Fruit fly (Drosophila melanogaster): ENCODE results near the gene bab2.

Gene bab2

DNA sequence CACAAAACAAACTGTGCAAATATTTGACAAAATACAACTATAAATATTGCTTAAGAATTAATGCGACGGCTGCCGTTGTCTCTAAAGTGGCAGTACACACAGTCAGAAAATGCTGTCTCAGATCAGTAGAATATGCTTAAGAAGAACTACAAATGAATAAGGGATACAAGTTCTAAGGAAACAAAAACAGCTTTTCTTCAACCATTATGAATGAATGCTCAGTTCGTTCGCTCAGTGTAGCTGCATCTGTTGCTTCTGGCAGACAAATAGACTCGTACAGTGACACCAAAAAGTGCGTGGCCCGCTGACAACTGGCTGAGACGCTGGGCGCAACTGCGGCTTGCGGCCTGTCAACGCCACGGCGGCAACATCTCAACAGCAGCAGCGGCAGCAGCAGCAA, 11.3 kb downstream of the bab2 start:
- TF ChIP-seq br (GFP tag; optimal IDR thresholded peaks at IDR 0.05) = no peak
- TF ChIP-seq brk (GFP tag; optimal IDR thresholded peaks at IDR 0.05) = no peak
- no peak for TF ChIP-seq dmrt93B (GFP tag; optimal IDR thresholded peaks at IDR 0.05)
- no peak for TF ChIP-seq CG32264 (GFP tag; optimal IDR thresholded peaks at IDR 0.05)
- no peak for TF ChIP-seq jim (GFP tag; optimal IDR thresholded peaks at IDR 0.05)

- TF ChIP-seq dmrt93B (GFP tag; optimal IDR thresholded peaks at IDR 0.05) = no peak
- no peak for TF ChIP-seq jim (GFP tag; optimal IDR thresholded peaks at IDR 0.05)
- TF ChIP-seq pan (optimal IDR thresholded peaks at IDR 0.05) = no peak
- no peak for TF ChIP-seq Abd-B (GFP tag; optimal IDR thresholded peaks at IDR 0.05)
- no peak for TF ChIP-seq Myc (optimal IDR thresholded peaks at IDR 0.05)
Measured at dm6 chr3L:1152540-1153348, 24.3 kb downstream of the bab2 start.

dm6 chr3L:1151691-1152090, 25.4 kb downstream of the bab2 start:
- TF ChIP-seq psq (GFP tag; optimal IDR thresholded peaks at IDR 0.05) (no peak), CrebA (GFP tag; optimal IDR thresholded peaks at IDR 0.05; ENCODE audit: borderline replicate concordance) (no peak), lola (GFP tag; optimal IDR thresholded peaks at IDR 0.05) (no peak), dmrt93B (GFP tag; optimal IDR thresholded peaks at IDR 0.05) (no peak), sv (GFP tag; optimal IDR thresholded peaks at IDR 0.05) (peak; percentile 36), foxo (GFP tag; optimal IDR thresholded peaks at IDR 0.05) (peak in 1 of 2 experiments; percentile 19), fru (GFP tag; optimal IDR thresholded peaks at IDR 0.05) (no peak), Abd-B (GFP tag; optimal IDR thresholded peaks at IDR 0.05) (no peak), N (GFP tag; optimal IDR thresholded peaks at IDR 0.05) (no peak), Dif (GFP tag; optimal IDR thresholded peaks at IDR 0.05; ENCODE audit: partially characterized antibody) (no peak), CG9705 (GFP tag; optimal IDR thresholded peaks at IDR 0.05) (no peak), OdsH (GFP tag; optimal IDR thresholded peaks at IDR 0.05) (no peak)

DNA sequence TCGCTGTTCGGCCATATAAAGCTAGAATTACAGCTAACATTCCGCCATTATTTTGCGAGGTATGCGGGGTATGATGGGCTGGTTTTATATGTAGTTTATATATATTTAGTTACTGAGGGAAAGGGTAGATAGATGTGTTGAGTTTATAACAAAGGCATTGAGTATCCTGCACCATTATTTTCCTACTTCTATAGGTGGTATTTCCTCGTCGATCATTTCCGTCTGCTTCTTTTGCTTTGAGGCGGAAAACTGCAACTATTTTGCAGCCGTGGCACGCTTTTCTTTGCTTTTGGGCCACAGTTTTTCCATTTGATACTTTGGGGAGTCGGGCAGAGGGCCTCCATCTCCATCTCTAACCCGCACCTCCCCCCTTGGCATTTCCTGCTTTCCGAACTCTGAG, 27.8 kb downstream of the bab2 start:
- TF ChIP-seq GATAd (GFP tag; optimal IDR thresholded peaks at IDR 0.05) (no peak), woc (GFP tag; optimal IDR thresholded peaks at IDR 0.05) (no peak), Jra (GFP tag; optimal IDR thresholded peaks at IDR 0.05) (no peak), lola (GFP tag; optimal IDR thresholded peaks at IDR 0.05) (no peak), sv (GFP tag; optimal IDR thresholded peaks at IDR 0.05) (no peak), brk (GFP tag; optimal IDR thresholded peaks at IDR 0.05) (no peak), fru (GFP tag; optimal IDR thresholded peaks at IDR 0.05) (no peak), CG32264 (GFP tag; optimal IDR thresholded peaks at IDR 0.05) (no peak), Myc (optimal IDR thresholded peaks at IDR 0.05) (no peak), Hnf4 (GFP tag; optimal IDR thresholded peaks at IDR 0.05) (no peak), usp (GFP tag; optimal IDR thresholded peaks at IDR 0.05) (no peak), Hr78 (GFP tag; optimal IDR thresholded peaks at IDR 0.05) (no peak), jim (GFP tag; optimal IDR thresholded peaks at IDR 0.05) (no peak), ey (GFP tag; optimal IDR thresholded peaks at IDR 0.05) (no peak), h (GFP tag; optimal IDR thresholded peaks at IDR 0.05) (no peak), dsf (GFP tag; optimal IDR thresholded peaks at IDR 0.05; ENCODE audit: borderline replicate concordance) (no peak), pan (optimal IDR thresholded peaks at IDR 0.05) (no peak), N (GFP tag; optimal IDR thresholded peaks at IDR 0.05) (no peak), dl (GFP tag; optimal IDR thresholded peaks at IDR 0.05; ENCODE audit: insufficient read depth in 1 of 2, partially characterized antibody in 2 of 2) (no peak), tai (GFP tag; optimal IDR thresholded peaks at IDR 0.05) (no peak)

- no peak for TF ChIP-seq brk (GFP tag; optimal IDR thresholded peaks at IDR 0.05)
- no peak for TF ChIP-seq sage (GFP tag; optimal IDR thresholded peaks at IDR 0.05)
- no peak for TF ChIP-seq tai (GFP tag; optimal IDR thresholded peaks at IDR 0.05)
- TF ChIP-seq h (GFP tag; optimal IDR thresholded peaks at IDR 0.05) = no peak
Measured at dm6 chr3L:1146492-1146891, 30.6 kb downstream of the bab2 start.

- TF ChIP-seq dmrt93B (GFP tag; optimal IDR thresholded peaks at IDR 0.05) (no peak), sv (GFP tag; optimal IDR thresholded peaks at IDR 0.05) (no peak), Abd-B (GFP tag; optimal IDR thresholded peaks at IDR 0.05) (no peak), sage (GFP tag; optimal IDR thresholded peaks at IDR 0.05) (no peak), br (GFP tag; optimal IDR thresholded peaks at IDR 0.05) (no peak), Myc (optimal IDR thresholded peaks at IDR 0.05) (no peak), tai (GFP tag; optimal IDR thresholded peaks at IDR 0.05) (no peak), dsf (GFP tag; optimal IDR thresholded peaks at IDR 0.05; ENCODE audit: borderline replicate concordance) (no peak), N (GFP tag; optimal IDR thresholded peaks at IDR 0.05) (no peak), HLH106 (tag; optimal IDR thresholded peaks at IDR 0.05) (no peak), Sp1 (GFP tag; optimal IDR thresholded peaks at IDR 0.05) (no peak), fru (GFP tag; optimal IDR thresholded peaks at IDR 0.05) (no peak), Dfd (GFP tag; optimal IDR thresholded peaks at IDR 0.05) (no peak), Hr78 (GFP tag; optimal IDR thresholded peaks at IDR 0.05) (no peak), GATAd (GFP tag; optimal IDR thresholded peaks at IDR 0.05) (no peak), usp (GFP tag; optimal IDR thresholded peaks at IDR 0.05) (no peak), Rel (GFP tag; optimal IDR thresholded peaks at IDR 0.05) (no peak), Rel (tag; optimal IDR thresholded peaks at IDR 0.05) (no peak), Jra (GFP tag; optimal IDR thresholded peaks at IDR 0.05) (no peak), OdsH (GFP tag; optimal IDR thresholded peaks at IDR 0.05) (no peak)
Measured at dm6 chr3L:1140539-1140938, 36.5 kb downstream of the bab2 start.

All from whole organism, wandering third instar larva.